Fruit fly (Drosophila melanogaster): ENCODE data around the gene CG2310.

Gene CG2310

dm6 chr3R:29522164-29522563 lies 28.8 kb upstream of the CG2310 start (continued):
- TF ChIP-seq H15 (GFP tag; IDR thresholded peaks at IDR 0.05) = no peak
- no peak for TF ChIP-seq pita (GFP tag; optimal IDR thresholded peaks at IDR 0.05)
- TF ChIP-seq ro (GFP tag; IDR thresholded peaks at IDR 0.05) = no peak; the same call in 1 of the 2 replicates
- peak; percentile 74 for TF ChIP-seq phol (tag; optimal IDR thresholded peaks at IDR 0.05)
- TF ChIP-seq hkb (optimal IDR thresholded peaks at IDR 0.05) = no peak
- peak; percentile 44; the same call in 1 of the 2 replicates for TF ChIP-seq hkb (GFP tag; IDR thresholded peaks at IDR 0.05)
- TF ChIP-seq CG8944 (GFP tag; optimal IDR thresholded peaks at IDR 0.05) = peak; percentile 1
- TF ChIP-seq CG17568 (GFP tag; optimal IDR thresholded peaks at IDR 0.05) = no peak
- peak; percentile 41; the same call in 1 of the 3 replicates for TF ChIP-seq CG7357 (GFP tag; IDR thresholded peaks at IDR 0.05)
- TF ChIP-seq dan (GFP tag; IDR thresholded peaks at IDR 0.05) = peak; percentile 62; the same call in 1 of the 2 replicates
- TF ChIP-seq ERR (GFP tag; optimal IDR thresholded peaks at IDR 0.05) = no peak
- peak; percentile 64 for TF ChIP-seq CG1603 (tag; optimal IDR thresholded peaks at IDR 0.05)
- peak; percentile 56 for TF ChIP-seq CG2202 (tag; optimal IDR thresholded peaks at IDR 0.05)
- TF ChIP-seq CG8281 (tag; optimal IDR thresholded peaks at IDR 0.05) = peak; percentile 2
- no peak for TF ChIP-seq hbn (GFP tag; IDR thresholded peaks at IDR 0.05; ENCODE audit: partially characterized antibody)
- TF ChIP-seq chinmo (GFP tag; IDR thresholded peaks at IDR 0.05; ENCODE audit: partially characterized antibody) = no peak
- no peak for TF ChIP-seq CG16813 (GFP tag; IDR thresholded peaks at IDR 0.05; ENCODE audit: partially characterized antibody)
- peak; percentile 74 for TF ChIP-seq Spps (tag; optimal IDR thresholded peaks at IDR 0.05)
- TF ChIP-seq ssp (GFP tag; IDR thresholded peaks at IDR 0.05) = peak; percentile 22; the same call in 1 of the 2 replicates
- TF ChIP-seq CG7928 (GFP tag; optimal IDR thresholded peaks at IDR 0.05) = no peak
- no peak for TF ChIP-seq CG14014 (GFP tag; IDR thresholded peaks at IDR 0.05)
- TF ChIP-seq CG4617 (GFP tag; optimal IDR thresholded peaks at IDR 0.05; ENCODE audit: borderline replicate concordance) = no peak
- no peak for TF ChIP-seq Gsc (GFP tag; IDR thresholded peaks at IDR 0.05)
- no peak for TF ChIP-seq ind (GFP tag; optimal IDR thresholded peaks at IDR 0.05)
- no peak for TF ChIP-seq fru (optimal IDR thresholded peaks at IDR 0.05)
- no peak for TF ChIP-seq kni (GFP tag; optimal IDR thresholded peaks at IDR 0.05)
- TF ChIP-seq CG15011 (GFP tag; optimal IDR thresholded peaks at IDR 0.05) = no peak
- TF ChIP-seq Mrtf (GFP tag; IDR thresholded peaks at IDR 0.05) = no peak
- TF ChIP-seq lab (GFP tag; optimal IDR thresholded peaks at IDR 0.05) = no peak
- TF ChIP-seq unpg (GFP tag; optimal IDR thresholded peaks at IDR 0.05) = peak; percentile 58
- TF ChIP-seq CG11398 (GFP tag; optimal IDR thresholded peaks at IDR 0.05) = no peak
- no peak for TF ChIP-seq Adf1 (GFP tag; IDR thresholded peaks at IDR 0.05)
- TF ChIP-seq CG32772 (GFP tag; IDR thresholded peaks at IDR 0.05) = peak; percentile 58
- TF ChIP-seq ems (GFP tag; optimal IDR thresholded peaks at IDR 0.05) = peak; percentile 28
- TF ChIP-seq lbe (GFP tag; optimal IDR thresholded peaks at IDR 0.05) = peak; percentile 15
- no peak for TF ChIP-seq Lim3 (GFP tag; IDR thresholded peaks at IDR 0.05)
- no peak for TF ChIP-seq CG18619 (GFP tag; optimal IDR thresholded peaks at IDR 0.05)
- no peak for TF ChIP-seq Lpt (GFP tag; optimal IDR thresholded peaks at IDR 0.05)
- TF ChIP-seq Xrp1 (GFP tag; IDR thresholded peaks at IDR 0.05) = peak; percentile 82
- TF ChIP-seq row (GFP tag; IDR thresholded peaks at IDR 0.05) = peak; percentile 58
- no peak for TF ChIP-seq inv (GFP tag; IDR thresholded peaks at IDR 0.05; ENCODE audit: partially characterized antibody)
- no peak for TF ChIP-seq Rfx (GFP tag; IDR thresholded peaks at IDR 0.05)
- no peak for TF ChIP-seq CG7745 (tag; optimal IDR thresholded peaks at IDR 0.05)
- no peak for TF ChIP-seq her (GFP tag; optimal IDR thresholded peaks at IDR 0.05)
- TF ChIP-seq CG31365 (tag; optimal IDR thresholded peaks at IDR 0.05) = no peak
- TF ChIP-seq E2f1 (GFP tag; IDR thresholded peaks at IDR 0.05) = peak; percentile 40; the same call in 1 of the 2 replicates
- TF ChIP-seq Aef1 (GFP tag; IDR thresholded peaks at IDR 0.05) = no peak
- TF ChIP-seq Neu2 (GFP tag; optimal IDR thresholded peaks at IDR 0.05; ENCODE audit: borderline replicate concordance) = no peak
- no peak for TF ChIP-seq maf-S (GFP tag; optimal IDR thresholded peaks at IDR 0.05)
- peak; percentile 58 for TF ChIP-seq gsb-n (tag; optimal IDR thresholded peaks at IDR 0.05)
- no peak for TF ChIP-seq CG17186 (GFP tag; optimal IDR thresholded peaks at IDR 0.05)
- no peak for TF ChIP-seq CG43689 (GFP tag; IDR thresholded peaks at IDR 0.05)
